Worm (Caenorhabditis elegans) whole organism, L1 larva: ENCODE measurements around the gene C13A2.10.

ENCODE experiments used
- C34B4.2 ChIP-seq: sonication (generic microtip); optimal IDR thresholded peaks from 2 replicates; lab custom pipeline; 2017; ENCODE audit warnings: mild to moderate bottlenecking, missing genetic modification characterization, missing compliant biosample characterization
- aha-1 ChIP-seq: fragments of 150-350 bp; optimal IDR thresholded peaks from 2 replicates; lab custom pipeline; 2014; ENCODE audit warnings: missing biosample characterization, missing genetic modification characterization
- alr-1 ChIP-seq: fragments of 200-800 bp; sonication (Bioruptor generic); optimal IDR thresholded peaks from 2 replicates; lab custom pipeline; 2018; ENCODE audit warnings: borderline replicate concordance, mild to moderate bottlenecking, missing genetic modification characterization, missing compliant biosample characterization
- ama-1 ChIP-seq: fragments of 150-350 bp; optimal IDR thresholded peaks from 2 replicates; lab custom pipeline; 2014
- blmp-1 ChIP-seq: fragments of 150-350 bp; optimal IDR thresholded peaks from 2 replicates; lab custom pipeline; 2014; ENCODE audit warnings: missing biosample characterization, missing genetic modification characterization
- ceh-82 ChIP-seq, 3 experiments: fragments of 150-350 bp in 1 of 3; sonication (generic microtip) in 2 of 3; optimal IDR thresholded peaks; 2 replicates each; lab custom pipeline; 2014 to 2017; ENCODE audit warnings: missing biosample characterization in 3 of 3, missing genetic modification characterization in 3 of 3
- efl-1 ChIP-seq, 4 experiments: fragments of 150-350 bp; optimal IDR thresholded peaks in 3 of 4; peaks in 1 of 4; 1 replicate in 1 of 4; 2 replicates in 3 of 4; lab custom pipeline; 2014; ENCODE audit warnings: missing biosample characterization in 2 of 4, missing genetic modification characterization in 2 of 4, missing genetic modification reagents in 2 of 4
- efl-3 ChIP-seq: fragments of 200-800 bp; sonication (Bioruptor generic); optimal IDR thresholded peaks from 2 replicates; lab custom pipeline; 2018; ENCODE audit warnings: mild to moderate bottlenecking, missing genetic modification characterization, missing compliant biosample characterization
- egl-27 ChIP-seq, 2 experiments: fragments of 150-350 bp in 1 of 2; sonication (generic microtip); optimal IDR thresholded peaks; 3 replicates each; lab custom pipeline; 2017 to 2018; ENCODE audit warnings: missing biosample characterization in 2 of 2, missing genetic modification characterization in 2 of 2, missing genetic modification reagents in 2 of 2
- fkh-4 ChIP-seq: sonication (generic microtip); optimal IDR thresholded peaks from 2 replicates; lab custom pipeline; 2016; ENCODE audit warnings: missing compliant biosample characterization, missing genetic modification characterization, borderline replicate concordance
- fos-1 ChIP-seq: fragments of 150-350 bp; optimal IDR thresholded peaks from 2 replicates; lab custom pipeline; 2014; ENCODE audit warnings: missing biosample characterization, missing genetic modification characterization
- hlh-17 ChIP-seq: fragments of 200-800 bp; sonication (Bioruptor generic); optimal IDR thresholded peaks from 2 replicates; lab custom pipeline; 2018; ENCODE audit warnings: missing genetic modification characterization, mild to moderate bottlenecking, missing compliant biosample characterization, moderate library complexity, borderline replicate concordance
- hlh-4 ChIP-seq: sonication (generic microtip); optimal IDR thresholded peaks from 2 replicates; lab custom pipeline; 2016; ENCODE audit warnings: mild to moderate bottlenecking, missing genetic modification characterization, missing compliant biosample characterization
- hpl-2 ChIP-seq: fragments of 150-350 bp; optimal IDR thresholded peaks from 2 replicates; lab custom pipeline; 2014; ENCODE audit warnings: missing biosample characterization, missing genetic modification reagents, missing genetic modification characterization
- irx-1 ChIP-seq: sonication (generic microtip); optimal IDR thresholded peaks from 2 replicates; lab custom pipeline; 2016; ENCODE audit warnings: missing genetic modification characterization, missing compliant biosample characterization
- isw-1 ChIP-seq: fragments of 200-800 bp; sonication (Bioruptor generic); IDR thresholded peaks from 2 replicates; pipeline ENCODE4 v1.3.6; 2022; ENCODE audit warnings: missing genetic modification characterization, missing compliant biosample characterization
- lin-13 ChIP-seq: fragments of 150-350 bp; optimal IDR thresholded peaks from 2 replicates; lab custom pipeline; 2014; ENCODE audit warnings: missing biosample characterization, missing genetic modification reagents, missing genetic modification characterization
- lin-14 ChIP-seq: fragments of 200-800 bp; sonication (Bioruptor generic); optimal IDR thresholded peaks from 2 replicates; lab custom pipeline; 2018; ENCODE audit warnings: mild to moderate bottlenecking, missing genetic modification characterization, moderate library complexity, missing compliant biosample characterization
- lsy-2 ChIP-seq, 2 experiments: fragments of 150-350 bp; optimal IDR thresholded peaks; 2 replicates each; lab custom pipeline; 2014; ENCODE audit warnings: missing biosample characterization in 2 of 2, missing genetic modification characterization in 2 of 2
- mab-9 ChIP-seq: fragments of 200-800 bp; sonication (Bioruptor generic); IDR thresholded peaks from 2 replicates; pipeline ENCODE4 v1.3.6; 2022; ENCODE audit warnings: missing genetic modification reagents, missing genetic modification characterization, missing compliant biosample characterization
- mep-1 ChIP-seq: fragments of 150-350 bp; optimal IDR thresholded peaks from 2 replicates; lab custom pipeline; 2014; ENCODE audit warnings: missing biosample characterization, missing genetic modification characterization
- nhr-11 ChIP-seq: fragments of 150-350 bp; optimal IDR thresholded peaks from 2 replicates; lab custom pipeline; 2014; ENCODE audit warnings: missing biosample characterization, missing genetic modification characterization
- nhr-19 ChIP-seq: fragments of 200-800 bp; sonication (Bioruptor generic); conservative IDR thresholded peaks from 2 replicates; pipeline ENCODE4 v1.3.6; 2022; ENCODE audit warnings: missing genetic modification characterization, missing compliant biosample characterization
- nhr-20 ChIP-seq: sonication (generic microtip); optimal IDR thresholded peaks from 2 replicates; lab custom pipeline; 2016; ENCODE audit warnings: mild to moderate bottlenecking, missing genetic modification characterization, missing compliant biosample characterization
- nhr-237 ChIP-seq: fragments of 150-350 bp; optimal IDR thresholded peaks from 2 replicates; lab custom pipeline; 2014; ENCODE audit warnings: missing biosample characterization, missing genetic modification characterization
- nhr-28 ChIP-seq: fragments of 150-350 bp; optimal IDR thresholded peaks from 2 replicates; lab custom pipeline; 2014; ENCODE audit warnings: missing biosample characterization, missing genetic modification characterization
- nhr-90 ChIP-seq: sonication (generic microtip); optimal IDR thresholded peaks from 2 replicates; lab custom pipeline; 2016; ENCODE audit warnings: mild to moderate bottlenecking, missing genetic modification characterization, missing compliant biosample characterization; ENCODE audit not compliant: poor library complexity
- pax-3 ChIP-seq: fragments of 200-800 bp; sonication (Bioruptor generic); optimal IDR thresholded peaks from 2 replicates; lab custom pipeline; 2018; ENCODE audit warnings: mild to moderate bottlenecking, missing genetic modification characterization, moderate library complexity, missing compliant biosample characterization
- skn-1 ChIP-seq: fragments of 150-350 bp; optimal IDR thresholded peaks from 2 replicates; lab custom pipeline; 2014; ENCODE audit warnings: missing biosample characterization, missing genetic modification characterization
- snu-23 ChIP-seq: sonication (generic microtip); optimal IDR thresholded peaks from 2 replicates; lab custom pipeline; 2016; ENCODE audit warnings: missing genetic modification characterization, missing compliant biosample characterization
- sox-4 ChIP-seq: sonication (generic microtip); optimal IDR thresholded peaks from 2 replicates; lab custom pipeline; 2016; ENCODE audit warnings: missing genetic modification characterization, missing compliant biosample characterization
- sptf-1 ChIP-seq: fragments of 150-350 bp; optimal IDR thresholded peaks from 2 replicates; lab custom pipeline; 2014; ENCODE audit warnings: missing biosample characterization, missing genetic modification characterization
- swsn-7 ChIP-seq: sonication (generic microtip); optimal IDR thresholded peaks from 2 replicates; lab custom pipeline; 2016; ENCODE audit warnings: missing genetic modification characterization, missing compliant biosample characterization
- unc-62 ChIP-seq: fragments of 150-350 bp; optimal IDR thresholded peaks from 2 replicates; lab custom pipeline; 2014; ENCODE audit warnings: missing biosample characterization, missing genetic modification reagents, missing genetic modification characterization
- unc-98 ChIP-seq: fragments of 200-800 bp; sonication (Bioruptor generic); IDR thresholded peaks from 2 replicates; pipeline ENCODE4 v1.3.6; 2022; ENCODE audit warnings: missing genetic modification characterization, missing compliant biosample characterization
- vab-15 ChIP-seq: sonication (generic microtip); optimal IDR thresholded peaks from 2 replicates; lab custom pipeline; 2017; ENCODE audit warnings: missing genotype, mild to moderate bottlenecking, missing genetic modification characterization, missing compliant biosample characterization
- xbp-1 ChIP-seq: sonication (generic microtip); optimal IDR thresholded peaks from 2 replicates; lab custom pipeline; 2016; ENCODE audit warnings: missing genetic modification characterization, missing compliant biosample characterization
- ztf-11 ChIP-seq, 2 experiments: sonication (generic microtip); optimal IDR thresholded peaks; 2 replicates each; lab custom pipeline; 2016 to 2017; ENCODE audit warnings: missing genetic modification characterization in 2 of 2, missing biosample characterization in 1 of 2, missing compliant biosample characterization in 1 of 2

C13A2.10 gene

ce11 chrV:7275491-7275890, 599 bp upstream of the C13A2.10 start, which contains the start of gene C13A2.5:
Gene C13A2.5 (plus strand): TSS chrV:7275791.
- TF ChIP-seq lin-13 (GFP tag; lab: Kevin White, UChicago), result no peak
- no peak for TF ChIP-seq vab-15 (tag; lab: Kevin White, UChicago)
- TF ChIP-seq nhr-28 (tag; lab: Kevin White, UChicago), result no peak
- no peak for TF ChIP-seq sox-4 (tag; lab: Kevin White, UChicago)
- no peak for TF ChIP-seq pax-3 (tag; lab: Kevin White, UChicago)
- no peak for TF ChIP-seq C34B4.2 (tag; lab: Kevin White, UChicago)
- no peak for TF ChIP-seq blmp-1 (tag; lab: Kevin White, UChicago)
- TF ChIP-seq fkh-4 (tag; lab: Kevin White, UChicago), result no peak
- TF ChIP-seq unc-98 (GFP tag; lab: Robert Waterston, UW), result no peak

ce11 chrV:7269399-7269798, 5.5 kb downstream of the C13A2.10 start, which contains the start of gene C13A2.6:
Gene C13A2.6 (plus strand): TSS chrV:7269699.
- TF ChIP-seq efl-3, result no peak
- no peak for TF ChIP-seq unc-98 (GFP tag; lab: Robert Waterston, UW)
- no peak for TF ChIP-seq nhr-28 (tag; lab: Kevin White, UChicago)
- TF ChIP-seq unc-62 (GFP tag; lab: Kevin White, UChicago), result no peak
- TF ChIP-seq ztf-11 (tag; optimal IDR thresholded peaks at IDR 0.05; lab: Kevin White, UChicago), result no peak
- TF ChIP-seq nhr-19 (GFP tag; lab: Robert Waterston, UW), result no peak
- no peak for TF ChIP-seq hlh-4
- TF ChIP-seq hpl-2, result no peak
- no peak for TF ChIP-seq skn-1 (tag; lab: Kevin White, UChicago)

- TF ChIP-seq snu-23, result no peak
- no peak for TF ChIP-seq lin-14 (GFP tag; lab: Kevin White, UChicago)
- TF ChIP-seq alr-1 (tag; lab: Kevin White, UChicago), result no peak
- no peak for TF ChIP-seq egl-27 (tag; optimal IDR thresholded peaks at IDR 0.05; lab: Kevin White, UChicago)
- TF ChIP-seq nhr-237 (tag; lab: Kevin White, UChicago), result no peak
- no peak for TF ChIP-seq nhr-90 (tag; lab: Kevin White, UChicago)
- TF ChIP-seq xbp-1 (tag; lab: Kevin White, UChicago), result no peak
- TF ChIP-seq lsy-2 (tag; optimal IDR thresholded peaks at IDR 0.05; lab: Kevin White, UChicago), result no peak
- TF ChIP-seq ama-1, result no peak
- TF ChIP-seq aha-1 (tag; lab: Kevin White, UChicago), result no peak
- TF ChIP-seq mab-9 (GFP tag; lab: Robert Waterston, UW), result no peak
- TF ChIP-seq unc-62 (GFP tag; lab: Kevin White, UChicago), result no peak
- no peak for TF ChIP-seq blmp-1 (tag; lab: Kevin White, UChicago)
- TF ChIP-seq C34B4.2 (tag; lab: Kevin White, UChicago), result no peak
- TF ChIP-seq lin-13 (GFP tag; lab: Kevin White, UChicago), result no peak
- no peak for TF ChIP-seq hlh-17 (GFP tag; lab: Kevin White, UChicago)
- TF ChIP-seq ceh-82 (tag; optimal IDR thresholded peaks at IDR 0.05; lab: Kevin White, UChicago), result no peak
- TF ChIP-seq fos-1 (tag; lab: Kevin White, UChicago), result no peak
Observed at ce11 chrV:7266021-7266420, 8.9 kb downstream of the C13A2.10 start, which contains the start of gene C13A2.7. Gene C13A2.7 (plus strand): TSS chrV:7266321.

- TF ChIP-seq efl-1 (optimal IDR thresholded peaks at IDR 0.05; lab: Kevin White, UChicago), result no peak
- no peak for TF ChIP-seq efl-1 (GFP tag; optimal IDR thresholded peaks at IDR 0.05 in 1 of 2; lab: Kevin White, UChicago)
- no peak for TF ChIP-seq pax-3 (tag; lab: Kevin White, UChicago)
- no peak for TF ChIP-seq mep-1
- TF ChIP-seq nhr-19 (GFP tag; lab: Robert Waterston, UW), result no peak
- TF ChIP-seq lin-14 (GFP tag; lab: Kevin White, UChicago), result no peak
Observed at ce11 chrV:7264042-7264441, 10.8 kb downstream of the C13A2.10 start, which contains the start of gene C13A2.9. Gene C13A2.9 (minus strand): TSS chrV:7264142.

ce11 chrV:7258965-7259364, 15.9 kb downstream of the C13A2.10 start, which contains the start of gene C13A2.12:
Gene C13A2.12 (plus strand): TSS chrV:7259265.
- no peak for TF ChIP-seq nhr-20
- TF ChIP-seq nhr-11, result no peak
- TF ChIP-seq nhr-90 (tag; lab: Kevin White, UChicago), result no peak
- TF ChIP-seq unc-62 (GFP tag; lab: Kevin White, UChicago), result no peak
- TF ChIP-seq irx-1 (tag; lab: Kevin White, UChicago), result no peak
- no peak for TF ChIP-seq sptf-1
- no peak for TF ChIP-seq isw-1
- TF ChIP-seq swsn-7, result no peak
- TF ChIP-seq sox-4 (tag; lab: Kevin White, UChicago), result no peak
